Worm (Caenorhabditis elegans) whole organism, midembryonic: ENCODE measurements around the gene lido-12.

ENCODE experiments used
- T22C8.4 ChIP-seq: fragments of 200-800 bp; sonication (Bioruptor generic); IDR thresholded peaks from 2 replicates; pipeline ENCODE4 v1.3.6; 2022; ENCODE audit warnings: missing genetic modification characterization, missing compliant biosample characterization
- cog-1 ChIP-seq: sonication (generic microtip); optimal IDR thresholded peaks from 2 replicates; lab custom pipeline; 2016; ENCODE audit warnings: missing genetic modification characterization, missing compliant biosample characterization
- flt-1 ChIP-seq: fragments of 200-800 bp; sonication (Bioruptor generic); IDR thresholded peaks from 2 replicates; pipeline ENCODE4 v1.3.6; 2022; ENCODE audit warnings: missing genetic modification characterization, missing compliant biosample characterization
- klf-2 ChIP-seq: fragments of 200-800 bp; sonication (Bioruptor generic); conservative IDR thresholded peaks from 2 replicates; pipeline ENCODE4 v1.3.6; 2022; ENCODE audit warnings: missing genetic modification reagents, missing genetic modification characterization, missing compliant biosample characterization
- med-1 ChIP-seq: sonication (generic microtip); optimal IDR thresholded peaks from 2 replicates; lab custom pipeline; 2017; ENCODE audit warnings: missing genetic modification characterization, mild to moderate bottlenecking, missing compliant biosample characterization, antibody characterized with exemption, missing genetic modification reagents; ENCODE audit not compliant: insufficient read depth
- ref-1 ChIP-seq: fragments of 200-800 bp; sonication (Bioruptor generic); conservative IDR thresholded peaks from 2 replicates; pipeline ENCODE4 v1.3.6; 2022; ENCODE audit warnings: missing genetic modification reagents, missing genetic modification characterization, missing compliant biosample characterization
- ztf-23 ChIP-seq: fragments of 200-800 bp; sonication (Bioruptor generic); IDR thresholded peaks from 2 replicates; pipeline ENCODE4 v1.3.6; 2022; ENCODE audit warnings: missing genetic modification reagents, missing genetic modification characterization, missing compliant biosample characterization
- ztf-29 ChIP-seq: fragments of 200-800 bp; sonication (Bioruptor generic); IDR thresholded peaks from 2 replicates; pipeline ENCODE4 v1.3.6; 2022; ENCODE audit warnings: missing genetic modification reagents, missing genetic modification characterization, missing compliant biosample characterization

DNA sequence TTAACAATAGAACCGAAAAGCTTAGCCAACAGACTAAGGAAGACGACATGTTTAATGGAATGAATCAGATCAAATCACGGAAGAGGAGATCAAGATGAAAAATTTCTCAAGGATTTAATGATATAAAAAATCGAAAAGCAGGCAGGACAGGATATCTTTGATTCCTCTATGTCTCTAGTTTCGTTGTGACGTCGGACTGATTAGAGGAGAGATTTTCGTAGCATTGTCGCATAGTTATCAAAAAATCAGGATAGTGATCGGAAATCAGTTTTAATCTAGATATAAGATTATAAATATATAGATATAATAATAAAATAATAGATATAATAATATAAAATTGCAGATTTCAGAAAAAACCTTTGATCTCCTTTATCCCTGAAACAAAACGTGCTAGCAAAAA lies 37.8 kb downstream of the lido-12 start, which contains the start of gene B0454.8:
- no peak for TF ChIP-seq med-1 (GFP tag; lab: Kevin White, UChicago)
- no peak for TF ChIP-seq flt-1
- no peak for TF ChIP-seq ztf-23 (GFP tag; lab: Robert Waterston, UW)
- no peak for TF ChIP-seq klf-2 (GFP tag; lab: Robert Waterston, UW)
- no peak for TF ChIP-seq ztf-29 (GFP tag; lab: Robert Waterston, UW)
- no peak for TF ChIP-seq cog-1
- TF ChIP-seq ref-1 = no peak
- no peak for TF ChIP-seq T22C8.4 (GFP tag; lab: Robert Waterston, UW)
